Worm (Caenorhabditis elegans) whole organism, early embryonic: ENCODE results near the gene ech-1.1.
"Not testable (repeated sequence)": the region's sequence is repeated elsewhere in the genome, so short reads cannot be mapped to it uniquely, and the experiment has no call there.

ENCODE experiments used
- B0310.2 ChIP-seq: sonication (generic microtip); optimal IDR thresholded peaks from 2 replicates; lab custom pipeline; 2016; ENCODE audit warnings: mild to moderate bottlenecking, missing genetic modification characterization, missing compliant biosample characterization
- F13C5.2 ChIP-seq: sonication (generic microtip); optimal IDR thresholded peaks from 2 replicates; lab custom pipeline; 2017; ENCODE audit warnings: mild to moderate bottlenecking, missing genetic modification characterization, inconsistent platforms, missing compliant biosample characterization
- aly-1 ChIP-seq: sonication (generic microtip); optimal IDR thresholded peaks from 2 replicates; lab custom pipeline; 2016; ENCODE audit warnings: missing genetic modification characterization, missing compliant biosample characterization
- ama-1 ChIP-seq: fragments of 150-350 bp; optimal IDR thresholded peaks from 2 replicates; lab custom pipeline; 2014
- ceh-13 ChIP-seq: fragments of 200-800 bp; sonication (Bioruptor generic); optimal IDR thresholded peaks from 2 replicates; lab custom pipeline; 2018; ENCODE audit warnings: mild to moderate bottlenecking, missing genetic modification characterization, missing compliant biosample characterization
- ceh-36 ChIP-seq: sonication (generic microtip); optimal IDR thresholded peaks from 2 replicates; lab custom pipeline; 2016; ENCODE audit warnings: missing genetic modification characterization, inconsistent platforms, missing compliant biosample characterization
- ets-7 ChIP-seq: sonication (generic microtip); optimal IDR thresholded peaks from 2 replicates; lab custom pipeline; 2016; ENCODE audit warnings: missing genotype, missing genetic modification characterization, missing compliant biosample characterization
- flt-1 ChIP-seq: fragments of 200-800 bp; sonication (Bioruptor generic); IDR thresholded peaks from 2 replicates; pipeline ENCODE4 v1.3.6; 2022; ENCODE audit warnings: missing genetic modification characterization, missing compliant biosample characterization
- hmbx-1 ChIP-seq: sonication (generic microtip); optimal IDR thresholded peaks from 2 replicates; lab custom pipeline; 2016; ENCODE audit warnings: mild to moderate bottlenecking, missing genetic modification characterization, missing compliant biosample characterization
- hmg-4 ChIP-seq: fragments of 200-800 bp; sonication (Bioruptor generic); optimal IDR thresholded peaks from 2 replicates; lab custom pipeline; 2018; ENCODE audit warnings: mild to moderate bottlenecking, missing genetic modification characterization, missing compliant biosample characterization
- hnd-1 ChIP-seq: sonication (generic microtip); optimal IDR thresholded peaks from 2 replicates; lab custom pipeline; 2016; ENCODE audit warnings: missing genetic modification characterization, missing compliant biosample characterization
- pes-1 ChIP-seq: fragments of 200-800 bp; sonication (Bioruptor generic); IDR thresholded peaks from 2 replicates; pipeline ENCODE4 v1.3.6; 2022; ENCODE audit warnings: missing genetic modification reagents, missing genetic modification characterization, missing compliant biosample characterization
- scrt-1 ChIP-seq: fragments of 200-800 bp; sonication (Bioruptor generic); IDR thresholded peaks from 2 replicates; pipeline ENCODE4 v1.3.6; 2022; ENCODE audit warnings: missing genetic modification characterization, missing compliant biosample characterization
- sea-1 ChIP-seq: fragments of 200-800 bp; sonication (Bioruptor generic); conservative IDR thresholded peaks from 2 replicates; pipeline ENCODE4 v1.3.6; 2022; ENCODE audit warnings: missing genetic modification characterization, missing compliant biosample characterization
- tbx-11 ChIP-seq: fragments of 200-800 bp; sonication (Bioruptor generic); IDR thresholded peaks from 2 replicates; pipeline ENCODE4 v1.3.6; 2022; ENCODE audit warnings: missing genetic modification characterization, missing compliant biosample characterization
- tbx-37 ChIP-seq: fragments of 200-800 bp; sonication (Bioruptor generic); conservative IDR thresholded peaks from 2 replicates; pipeline ENCODE4 v1.3.6; 2022; ENCODE audit warnings: missing genetic modification reagents, missing genetic modification characterization, missing compliant biosample characterization
- tra-4 ChIP-seq: sonication (generic microtip); optimal IDR thresholded peaks from 2 replicates; lab custom pipeline; 2017; ENCODE audit warnings: missing genetic modification characterization, missing compliant biosample characterization

The ech-1.1 gene

ce11 chrV:15361412-15361811 is at the start of gene ech-1.1:
ech-1.1 (minus strand) TSS chrV:15361512.
- TF ChIP-seq flt-1 (GFP tag; lab: Robert Waterston, UW); hmbx-1 (tag; lab: Kevin White, UChicago); B0310.2 (tag; lab: Kevin White, UChicago): not testable (repeated sequence)

DNA sequence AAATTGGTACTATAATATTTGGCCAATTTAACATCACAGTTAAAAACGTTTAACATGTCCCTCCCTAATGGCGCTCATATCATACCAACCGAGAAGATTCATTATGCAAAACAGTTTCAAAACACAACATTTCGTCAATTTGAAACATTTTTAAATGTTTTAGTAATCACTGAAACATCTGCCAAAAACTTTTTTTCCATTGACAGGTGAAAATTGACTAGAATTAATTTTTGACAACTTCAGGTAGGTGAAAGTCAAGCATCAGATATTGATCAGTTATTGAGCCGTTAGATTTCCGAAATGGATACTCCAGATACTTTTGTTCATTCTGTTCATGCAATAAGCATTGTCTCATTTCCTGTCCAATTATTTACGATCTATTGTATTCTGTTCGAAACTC is 45.6 kb upstream of the ech-1.1 start, which contains the start of gene srh-257:
TSS of gene srh-257 (plus strand) at position 301 of the 400 bp plus-strand sequence.
- TF ChIP-seq ets-7 (no peak), pes-1 (GFP tag; lab: Robert Waterston, UW) (no peak), ama-1 (lab: Kevin White, UChicago) (no peak), tra-4 (tag; lab: Kevin White, UChicago) (no peak), tbx-11 (no peak), ceh-36 (tag; lab: Kevin White, UChicago) (no peak), B0310.2 (tag; lab: Kevin White, UChicago) (no peak), hmbx-1 (tag; lab: Kevin White, UChicago) (no peak), hnd-1 (no peak), flt-1 (GFP tag; lab: Robert Waterston, UW) (no peak), tbx-37 (no peak)

DNA sequence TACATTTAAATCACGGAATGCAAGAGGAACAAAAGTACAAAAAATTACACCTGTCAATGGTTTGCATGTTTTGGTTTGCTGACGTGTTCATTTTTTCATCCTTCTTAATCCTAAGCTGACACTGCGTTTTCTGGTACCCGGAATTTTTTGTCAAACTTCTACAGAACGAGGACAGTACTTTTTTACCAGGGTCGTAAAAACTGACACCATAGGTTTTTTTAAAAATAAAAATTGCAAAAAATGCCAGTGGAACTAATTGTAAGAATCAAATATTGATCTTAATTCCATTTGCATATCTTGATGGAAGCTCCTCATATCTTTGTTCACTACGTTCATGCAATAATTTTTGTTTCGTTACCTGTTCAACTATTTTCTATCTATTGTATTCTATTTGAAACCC is 43.5 kb upstream of the ech-1.1 start, which contains the start of gene srh-258:
TSS of gene srh-258 (plus strand) at position 301 of the 400 bp plus-strand sequence.
- TF ChIP-seq ama-1 (lab: Kevin White, UChicago) (no peak), F13C5.2 (no peak), hmbx-1 (tag; lab: Kevin White, UChicago) (no peak), tbx-11 (no peak), scrt-1 (GFP tag; lab: Robert Waterston, UW) (no peak), B0310.2 (tag; lab: Kevin White, UChicago) (no peak), aly-1 (tag; lab: Kevin White, UChicago) (no peak), ets-7 (no peak), sea-1 (GFP tag; lab: Robert Waterston, UW) (no peak), tbx-37 (no peak), flt-1 (GFP tag; lab: Robert Waterston, UW) (no peak), tra-4 (tag; lab: Kevin White, UChicago) (no peak)

DNA sequence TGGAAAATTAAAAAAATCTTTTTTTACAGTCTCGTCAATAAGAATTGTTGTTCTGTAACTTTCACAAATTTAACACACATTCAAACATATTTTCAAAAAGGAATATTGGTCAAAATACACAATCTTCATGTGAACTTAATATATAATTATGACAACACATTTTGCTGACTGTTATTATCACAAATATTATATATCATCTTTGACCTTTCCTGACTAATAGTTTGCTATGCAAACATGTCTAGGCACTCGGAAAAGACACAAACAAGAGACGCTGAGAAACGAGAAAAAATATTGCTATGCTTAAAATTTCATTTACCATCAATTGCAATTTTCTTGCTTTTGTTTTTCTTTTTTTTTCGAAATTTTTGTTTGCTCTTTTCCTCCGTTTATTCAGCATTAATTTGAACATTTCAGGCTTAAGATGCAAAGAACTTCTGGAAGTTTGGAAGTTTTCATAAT is 40.6 kb upstream of the ech-1.1 start, which contains the start of gene fbxa-135:
TSS of gene fbxa-135 (plus strand) at position 409 of the 459 bp plus-strand sequence.
- TF ChIP-seq sea-1 (GFP tag; lab: Robert Waterston, UW) (no peak), ceh-13 (GFP tag; lab: Kevin White, UChicago) (no peak), ceh-36 (tag; lab: Kevin White, UChicago) (no peak), hnd-1 (no peak), hmbx-1 (tag; lab: Kevin White, UChicago) (no peak), tbx-37 (no peak), F13C5.2 (no peak), aly-1 (tag; lab: Kevin White, UChicago) (no peak), B0310.2 (tag; lab: Kevin White, UChicago) (no peak), tbx-11 (no peak), flt-1 (GFP tag; lab: Robert Waterston, UW) (no peak), hmg-4 (no peak), scrt-1 (GFP tag; lab: Robert Waterston, UW) (no peak), tra-4 (tag; lab: Kevin White, UChicago) (no peak)

DNA sequence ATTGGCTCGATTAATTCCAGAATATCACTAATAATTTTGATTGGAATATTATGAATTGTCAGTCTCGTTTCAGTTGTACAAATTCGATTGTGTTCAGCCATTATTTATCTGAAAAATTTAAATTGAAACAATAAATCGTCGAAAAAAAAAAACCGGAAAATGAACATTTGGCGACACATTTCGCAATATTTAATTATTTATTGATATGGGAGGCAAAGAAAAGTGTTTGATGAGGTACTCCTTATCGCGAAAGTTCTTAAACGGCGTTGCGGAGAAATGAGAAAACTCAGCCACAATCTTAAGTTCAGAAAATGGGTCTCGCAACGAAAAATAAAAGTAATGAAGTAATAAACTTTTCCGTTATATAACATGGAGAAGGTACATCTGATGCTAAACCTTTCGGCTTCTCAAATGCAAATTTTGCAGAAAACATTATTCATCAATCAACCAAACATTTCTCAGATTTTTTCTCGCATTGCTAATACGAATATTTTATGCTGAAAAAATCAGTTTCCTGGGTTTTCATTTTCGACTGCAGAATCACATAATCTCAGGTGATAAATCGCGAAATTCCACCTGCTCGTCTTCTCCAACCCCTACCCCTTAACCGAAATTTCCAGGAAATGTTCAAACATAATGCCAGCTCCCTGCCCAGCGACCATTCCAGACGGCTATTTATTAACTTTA is 38.5 kb upstream of the ech-1.1 start, which contains the start of the genes T06E6.15 and sri-7:
TSS of gene T06E6.15 (minus strand) at position 101 of the 687 bp plus-strand sequence.
TSS of gene sri-7 (plus strand) at position 637 of the 687 bp plus-strand sequence.
- TF ChIP-seq tbx-37 (no peak), ceh-13 (GFP tag; lab: Kevin White, UChicago) (no peak), ama-1 (lab: Kevin White, UChicago) (no peak)

- TF ChIP-seq ceh-13 (GFP tag; lab: Kevin White, UChicago) (no peak), B0310.2 (tag; lab: Kevin White, UChicago) (no peak), tbx-37 (no peak), tra-4 (tag; lab: Kevin White, UChicago) (no peak), pes-1 (GFP tag; lab: Robert Waterston, UW) (no peak), hnd-1 (no peak), sea-1 (GFP tag; lab: Robert Waterston, UW) (no peak), flt-1 (GFP tag; lab: Robert Waterston, UW) (no peak), tbx-11 (no peak), ama-1 (lab: Kevin White, UChicago) (no peak), hmg-4 (no peak), scrt-1 (GFP tag; lab: Robert Waterston, UW) (no peak), F13C5.2 (no peak), ceh-36 (tag; lab: Kevin White, UChicago) (no peak), ets-7 (no peak), aly-1 (tag; lab: Kevin White, UChicago) (no peak), hmbx-1 (tag; lab: Kevin White, UChicago) (no peak)
Observed at ce11 chrV:15398728-15399127, 37.4 kb upstream of the ech-1.1 start, which contains the start of gene fbxa-199. fbxa-199 (minus strand) TSS chrV:15398828.

DNA sequence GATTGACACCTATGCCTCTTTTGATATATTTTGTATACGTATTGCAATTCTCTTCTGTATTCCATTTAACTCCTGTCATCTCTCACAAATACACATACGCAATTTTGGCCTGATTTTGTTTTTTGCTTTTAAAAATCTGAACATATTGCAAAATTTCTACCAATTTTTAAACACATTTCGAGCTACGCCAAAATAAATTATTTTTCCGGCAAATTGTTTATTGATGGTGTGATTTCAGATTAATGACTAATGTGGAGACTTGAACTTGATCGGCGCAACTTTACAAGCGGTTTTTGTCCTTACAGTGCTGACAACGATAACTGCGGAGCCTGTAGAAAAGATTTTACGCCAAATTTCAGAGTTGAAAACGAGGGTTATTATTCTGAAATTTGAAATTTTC is 35.8 kb upstream of the ech-1.1 start:
- TF ChIP-seq pes-1 (GFP tag; lab: Robert Waterston, UW), result no peak
- no peak for TF ChIP-seq aly-1 (tag; lab: Kevin White, UChicago)
- no peak for TF ChIP-seq F13C5.2
- TF ChIP-seq tbx-11, result no peak
- no peak for TF ChIP-seq ceh-36 (tag; lab: Kevin White, UChicago)

- TF ChIP-seq ama-1 (lab: Kevin White, UChicago) (no peak), pes-1 (GFP tag; lab: Robert Waterston, UW) (0 out of 2 replicates have a peak, but pooled peaks have one; percentile 37)
Observed at ce11 chrV:15395347-15395746, 34.0 kb upstream of the ech-1.1 start, which contains the start of gene cyb-3. cyb-3 (plus strand) TSS chrV:15395696.
